Worm (Caenorhabditis elegans): ENCODE results near the gene nhr-219.

ce11 chrV:9009175-9009574 lies 43.2 kb upstream of the nhr-219 start, which contains the start of gene srx-2:
- no peak for TF ChIP-seq sea-1 (GFP tag; conservative IDR thresholded peaks at IDR 0.05)
- no peak for TF ChIP-seq ceh-13 (GFP tag; optimal IDR thresholded peaks at IDR 0.05)
- TF ChIP-seq tbx-11 (GFP tag; IDR thresholded peaks at IDR 0.05) = no peak
- TF ChIP-seq hmbx-1 (tag; optimal IDR thresholded peaks at IDR 0.05) = no peak
